Fruit fly (Drosophila melanogaster) whole organism, embryonic: ENCODE results near the gene CG33120.

Source experiments
- Bdp1 ChIP-seq: fragments of 200-800 bp; sonication (Bioruptor generic); optimal IDR thresholded peaks from 3 replicates; lab custom pipeline; 2016; ENCODE audit warnings: missing biosample characterization, missing genetic modification characterization
- Bgb ChIP-seq: fragments of 200-800 bp; sonication (Bioruptor generic); IDR thresholded peaks from 2 replicates; pipeline ENCODE4 v1.3.6; 2022; ENCODE audit warnings: missing biosample characterization, missing genetic modification characterization; ENCODE audit not compliant: partially characterized antibody
- C15 ChIP-seq: fragments of 200-800 bp; sonication (Bioruptor generic); IDR thresholded peaks from 3 replicates; pipeline ENCODE4 v1.3.6; 2022; ENCODE audit warnings: missing biosample characterization, missing genetic modification characterization
- CG10209 ChIP-seq: fragments of 200-800 bp; sonication (Bioruptor generic); optimal IDR thresholded peaks from 3 replicates; lab custom pipeline; 2017; ENCODE audit warnings: missing biosample characterization, mild to moderate bottlenecking, missing genetic modification characterization, missing genetic modification reagents
- CG10979 ChIP-seq: fragments of 200-800 bp; sonication (Bioruptor generic); optimal IDR thresholded peaks from 2 replicates; lab custom pipeline; 2018; ENCODE audit warnings: missing biosample characterization, mild to moderate bottlenecking, missing genetic modification characterization, moderate library complexity
- CG11247 ChIP-seq: fragments of 200-800 bp; sonication (Bioruptor generic); IDR thresholded peaks from 2 replicates; pipeline ENCODE4 v1.3.6; 2022; ENCODE audit warnings: missing biosample characterization, missing genetic modification characterization
- CG11456 ChIP-seq: fragments of 200-800 bp; sonication (Bioruptor generic); IDR thresholded peaks from 3 replicates; pipeline ENCODE4 v1.3.6; 2022; ENCODE audit warnings: missing biosample characterization, missing genetic modification characterization
- CG11723 ChIP-seq: fragments of 200-800 bp; sonication (Bioruptor generic); optimal IDR thresholded peaks from 2 replicates; lab custom pipeline; 2017; ENCODE audit warnings: missing biosample characterization, mild to moderate bottlenecking, missing genetic modification characterization
- CG12391 ChIP-seq: fragments of 200-800 bp; sonication (Bioruptor generic); optimal IDR thresholded peaks from 3 replicates; lab custom pipeline; 2018; ENCODE audit warnings: missing biosample characterization, mild to moderate bottlenecking, missing genetic modification characterization, moderate library complexity
- CG13624 ChIP-seq: fragments of 200-800 bp; sonication (Bioruptor generic); optimal IDR thresholded peaks from 2 replicates; lab custom pipeline; 2016; ENCODE audit warnings: missing biosample characterization, missing genetic modification characterization
- CG15479 ChIP-seq: fragments of 200-800 bp; sonication (Bioruptor generic); optimal IDR thresholded peaks from 3 replicates; lab custom pipeline; 2019; ENCODE audit warnings: missing biosample characterization, mild to moderate bottlenecking, missing genetic modification characterization, moderate library complexity
- CG16813 ChIP-seq: fragments of 200-800 bp; sonication (Bioruptor generic); IDR thresholded peaks from 3 replicates; pipeline ENCODE4 v1.3.6; 2022; ENCODE audit warnings: missing biosample characterization, missing genetic modification characterization; ENCODE audit not compliant: partially characterized antibody
- CG17186 ChIP-seq: fragments of 200-800 bp; sonication (Bioruptor generic); optimal IDR thresholded peaks from 3 replicates; lab custom pipeline; 2017; ENCODE audit warnings: missing biosample characterization, missing genetic modification reagents, missing genetic modification characterization
- CG17385 ChIP-seq: fragments of 200-800 bp; sonication (Bioruptor generic); optimal IDR thresholded peaks from 3 replicates; lab custom pipeline; 2018; ENCODE audit warnings: missing biosample characterization, mild to moderate bottlenecking, missing genetic modification characterization
- CG2875 ChIP-seq: fragments of 200-800 bp; sonication (Bioruptor generic); optimal IDR thresholded peaks from 2 replicates; lab custom pipeline; 2017; ENCODE audit warnings: missing biosample characterization, mild to moderate bottlenecking, missing genetic modification characterization, missing genetic modification reagents
- CG3281 ChIP-seq: fragments of 200-800 bp; sonication (Bioruptor generic); optimal IDR thresholded peaks from 3 replicates; lab custom pipeline; 2017; ENCODE audit warnings: missing biosample characterization, mild to moderate bottlenecking, missing genetic modification characterization
- CG6254 ChIP-seq: fragments of 200-800 bp; sonication (Bioruptor generic); optimal IDR thresholded peaks from 3 replicates; lab custom pipeline; 2017; ENCODE audit warnings: mild to moderate bottlenecking, missing biosample characterization, missing genetic modification reagents, missing genetic modification characterization
- CG6654 ChIP-seq: fragments of 200-800 bp; sonication (Bioruptor generic); optimal IDR thresholded peaks from 2 replicates; lab custom pipeline; 2017; ENCODE audit warnings: missing biosample characterization, mild to moderate bottlenecking, missing genetic modification characterization
- CG7372 ChIP-seq: fragments of 200-800 bp; sonication (Bioruptor generic); IDR thresholded peaks from 2 replicates; pipeline ENCODE4 v1.3.6; 2022; ENCODE audit warnings: missing biosample characterization, missing genetic modification characterization
- CG7786 ChIP-seq: fragments of 200-800 bp; sonication (Bioruptor generic); optimal IDR thresholded peaks from 2 replicates; lab custom pipeline; 2016; ENCODE audit warnings: missing biosample characterization, missing genetic modification characterization
- CG8290 ChIP-seq, 3 experiments: fragments of 200-800 bp; sonication (Bioruptor generic); optimal IDR thresholded peaks; 2 replicates each; lab custom pipeline; 2016 to 2019; ENCODE audit warnings: missing biosample characterization in 3 of 3, missing genetic modification characterization in 3 of 3, mild to moderate bottlenecking in 2 of 3, moderate library complexity in 1 of 3
- D19B ChIP-seq: fragments of 200-800 bp; sonication (Bioruptor generic); optimal IDR thresholded peaks from 2 replicates; lab custom pipeline; 2017; ENCODE audit warnings: missing biosample characterization, mild to moderate bottlenecking, missing genetic modification characterization
- Fer1 ChIP-seq: fragments of 200-800 bp; sonication (Bioruptor generic); optimal IDR thresholded peaks from 2 replicates; lab custom pipeline; 2017; ENCODE audit warnings: missing biosample characterization, mild to moderate bottlenecking, missing genetic modification characterization
- Fer3 ChIP-seq: fragments of 200-800 bp; sonication (Bioruptor generic); optimal IDR thresholded peaks from 2 replicates; lab custom pipeline; 2018; ENCODE audit warnings: missing biosample characterization, mild to moderate bottlenecking, missing genetic modification characterization, moderate library complexity
- Hmr ChIP-seq: fragments of 200-800 bp; sonication (Bioruptor generic); optimal IDR thresholded peaks from 3 replicates; lab custom pipeline; 2017; ENCODE audit warnings: mild to moderate bottlenecking, missing biosample characterization, missing genetic modification reagents, missing genetic modification characterization
- NfI ChIP-seq: fragments of 200-800 bp; sonication (Bioruptor generic); optimal IDR thresholded peaks from 3 replicates; lab custom pipeline; 2018; ENCODE audit warnings: missing biosample characterization, mild to moderate bottlenecking, missing genetic modification characterization, moderate library complexity
- Pdp1 ChIP-seq, 2 experiments: fragments of 200-800 bp; sonication (Bioruptor generic); optimal IDR thresholded peaks; 3 replicates each; lab custom pipeline; 2016; ENCODE audit warnings: missing biosample characterization in 2 of 2, missing genetic modification characterization in 2 of 2, mild to moderate bottlenecking in 1 of 2, moderate library complexity in 1 of 2
- Ssrp ChIP-seq: fragments of 200-800 bp; sonication (Bioruptor generic); optimal IDR thresholded peaks from 2 replicates; lab custom pipeline; 2018; ENCODE audit warnings: missing biosample characterization, mild to moderate bottlenecking, missing genetic modification characterization, moderate library complexity
- Tbp ChIP-seq: fragments of >200 bp; optimal IDR thresholded peaks from 2 replicates; lab custom pipeline; 2018; ENCODE audit warnings: missing biosample characterization, missing genetic modification characterization
- amos ChIP-seq: fragments of 200-800 bp; sonication (Bioruptor generic); IDR thresholded peaks from 2 replicates; pipeline ENCODE4 v1.3.6; 2022; ENCODE audit warnings: missing biosample characterization, missing genetic modification characterization; ENCODE audit not compliant: partially characterized antibody
- ara ChIP-seq: fragments of 200-800 bp; sonication (Bioruptor generic); IDR thresholded peaks from 2 replicates; pipeline ENCODE4 v1.3.6; 2022; ENCODE audit warnings: missing biosample characterization, missing genetic modification characterization
- ase ChIP-seq: fragments of 200-800 bp; sonication (Bioruptor generic); IDR thresholded peaks from 3 replicates; pipeline ENCODE4 v1.3.6; 2022; ENCODE audit warnings: missing biosample characterization, missing genetic modification characterization
- ato ChIP-seq: fragments of 200-800 bp; sonication (Bioruptor generic); IDR thresholded peaks from 2 replicates; pipeline ENCODE4 v1.3.6; 2022; ENCODE audit warnings: missing biosample characterization, missing genetic modification characterization; ENCODE audit not compliant: partially characterized antibody
- bcd ChIP-seq: fragments of 200-800 bp; sonication (Bioruptor generic); optimal IDR thresholded peaks from 2 replicates; lab custom pipeline; 2017; ENCODE audit warnings: missing biosample characterization, mild to moderate bottlenecking, missing genetic modification characterization
- dmrt11E ChIP-seq: fragments of 200-800 bp; sonication (Bioruptor generic); optimal IDR thresholded peaks from 3 replicates; lab custom pipeline; 2018; ENCODE audit warnings: missing biosample characterization, mild to moderate bottlenecking, missing genetic modification characterization, moderate library complexity
- fd3F ChIP-seq: fragments of 200-800 bp; sonication (Bioruptor generic); optimal IDR thresholded peaks from 2 replicates; lab custom pipeline; 2018; ENCODE audit warnings: missing biosample characterization, mild to moderate bottlenecking, missing genetic modification characterization, moderate library complexity
- fd64A ChIP-seq: fragments of 200-800 bp; sonication (Bioruptor generic); optimal IDR thresholded peaks from 3 replicates; lab custom pipeline; 2018; ENCODE audit warnings: missing biosample characterization, mild to moderate bottlenecking, missing genetic modification characterization
- gem ChIP-seq: fragments of 200-800 bp; sonication (Bioruptor generic); optimal IDR thresholded peaks from 2 replicates; lab custom pipeline; 2019; ENCODE audit warnings: missing biosample characterization, mild to moderate bottlenecking, missing genetic modification characterization, moderate library complexity
- org-1 ChIP-seq: fragments of 200-800 bp; sonication (Bioruptor generic); optimal IDR thresholded peaks from 2 replicates; lab custom pipeline; 2017; ENCODE audit warnings: missing biosample characterization, missing genetic modification characterization
- pnt ChIP-seq: fragments of 200-800 bp; sonication (Bioruptor generic); optimal IDR thresholded peaks from 3 replicates; lab custom pipeline; 2016; ENCODE audit warnings: missing biosample characterization, missing genetic modification characterization
- pum ChIP-seq: fragments of 200-800 bp; sonication (Bioruptor generic); optimal IDR thresholded peaks from 2 replicates; lab custom pipeline; 2016; ENCODE audit warnings: missing biosample characterization, missing genetic modification characterization
- rib ChIP-seq: fragments of 200-800 bp; sonication (Bioruptor generic); IDR thresholded peaks from 2 replicates; pipeline ENCODE4 v1.3.6; 2022; ENCODE audit warnings: missing biosample characterization, missing genetic modification characterization
- schlank ChIP-seq: fragments of 200-800 bp; sonication (Bioruptor generic); optimal IDR thresholded peaks from 2 replicates; lab custom pipeline; 2018; ENCODE audit warnings: missing biosample characterization, mild to moderate bottlenecking, missing genetic modification characterization
- sens-2 ChIP-seq: fragments of 200-800 bp; sonication (Bioruptor generic); IDR thresholded peaks from 2 replicates; pipeline ENCODE4 v1.3.6; 2022; ENCODE audit warnings: missing biosample characterization, missing genetic modification characterization
- seq ChIP-seq: fragments of 200-800 bp; sonication (Bioruptor generic); IDR thresholded peaks from 2 replicates; pipeline ENCODE4 v1.3.6; 2022; ENCODE audit warnings: missing biosample characterization, missing genetic modification characterization
- slbo ChIP-seq: fragments of 200-800 bp; sonication (Bioruptor generic); IDR thresholded peaks from 2 replicates; pipeline ENCODE4 v1.3.6; 2022; ENCODE audit warnings: missing biosample characterization, missing genetic modification characterization
- sr ChIP-seq: fragments of 200-800 bp; sonication (Bioruptor generic); IDR thresholded peaks from 3 replicates; pipeline ENCODE4 v1.3.6; 2022; ENCODE audit warnings: missing biosample characterization, missing genetic modification characterization
- sug ChIP-seq: fragments of 200-800 bp; optimal IDR thresholded peaks from 2 replicates; lab custom pipeline; 2019; ENCODE audit warnings: missing biosample characterization, mild to moderate bottlenecking, missing genetic modification characterization, moderate library complexity
- tio ChIP-seq: fragments of 200-800 bp; sonication (Bioruptor generic); optimal IDR thresholded peaks from 2 replicates; lab custom pipeline; 2017; ENCODE audit warnings: missing biosample characterization, missing genetic modification characterization, inconsistent platforms
- wdn ChIP-seq: fragments of 200-800 bp; sonication (Bioruptor generic); IDR thresholded peaks from 2 replicates; pipeline ENCODE4 v1.3.6; 2022; ENCODE audit warnings: missing biosample characterization, missing genetic modification characterization

The CG33120 gene

DNA sequence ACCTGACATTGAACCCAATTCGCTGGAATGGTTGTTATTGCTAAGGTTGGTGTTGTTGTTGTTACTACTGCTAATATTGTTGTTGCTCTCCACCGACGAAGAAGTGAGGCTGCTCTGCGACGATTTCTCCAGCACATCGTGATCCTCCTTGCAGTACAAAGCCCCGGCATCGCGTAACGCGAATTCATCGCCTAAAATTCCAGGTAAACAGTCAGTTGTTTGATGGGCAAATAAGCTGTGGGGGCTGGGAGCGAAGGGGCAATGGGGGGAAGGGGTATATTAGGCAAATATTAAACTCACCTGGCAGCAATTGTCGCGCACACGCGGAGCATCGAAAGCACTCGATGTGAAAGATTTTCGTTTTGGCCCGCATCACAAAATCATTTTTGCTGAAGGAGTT, 19.7 kb upstream of the CG33120 start (continued):
- TF ChIP-seq CG6254 (GFP tag; lab: Kevin White, UChicago) = no peak
- TF ChIP-seq CG2875 = peak; percentile 4
- no peak for TF ChIP-seq CG8290 (GFP tag; optimal IDR thresholded peaks at IDR 0.05; lab: Kevin White, UChicago)
- peak in 1 of 2 experiments; percentile 70 for TF ChIP-seq CG8290 (tag; optimal IDR thresholded peaks at IDR 0.05; lab: Kevin White, UChicago)
- TF ChIP-seq CG17385 = no peak
- no peak for TF ChIP-seq CG7786 (GFP tag; lab: Kevin White, UChicago)
- TF ChIP-seq pnt (GFP tag; lab: Kevin White, UChicago) = no peak
- TF ChIP-seq CG10209 (GFP tag; lab: Kevin White, UChicago) = peak; percentile 32
- no peak for TF ChIP-seq Bgb
- TF ChIP-seq bcd (GFP tag; lab: Kevin White, UChicago) = peak; percentile 22
- no peak for TF ChIP-seq CG17186
- TF ChIP-seq dmrt11E (tag; lab: Kevin White, UChicago) = no peak
- no peak for TF ChIP-seq tio (GFP tag; lab: Kevin White, UChicago)
- TF ChIP-seq D19B (GFP tag; lab: Kevin White, UChicago) = no peak
- no peak for TF ChIP-seq NfI
- peak; percentile 30 for TF ChIP-seq schlank (tag; lab: Kevin White, UChicago)
- no peak for TF ChIP-seq CG3281 (GFP tag; lab: Kevin White, UChicago)
- TF ChIP-seq Tbp = no peak
- TF ChIP-seq sens-2 (GFP tag; lab: Robert Waterston, UW) = no peak
- TF ChIP-seq fd64A (GFP tag; lab: Kevin White, UChicago) = no peak
- no peak for TF ChIP-seq Fer3
- no peak for TF ChIP-seq CG7372 (GFP tag; lab: Robert Waterston, UW)
- no peak for TF ChIP-seq CG6654 (GFP tag; lab: Kevin White, UChicago)
- TF ChIP-seq pum = no peak
- TF ChIP-seq gem = peak; percentile 2
- no peak for TF ChIP-seq CG16813 (GFP tag; lab: Robert Waterston, UW)
- TF ChIP-seq CG12391 (tag; lab: Kevin White, UChicago) = no peak
- TF ChIP-seq sug (tag; lab: Kevin White, UChicago) = no peak
- TF ChIP-seq ara = no peak
- no peak for TF ChIP-seq CG10979
- no peak for TF ChIP-seq rib (GFP tag; lab: Robert Waterston, UW)
- no peak for TF ChIP-seq ase (GFP tag; lab: Robert Waterston, UW)
- peak; percentile 51; the same call in 1 of the 2 replicates for TF ChIP-seq CG11247 (GFP tag; lab: Robert Waterston, UW)
- 0 out of 3 replicates have a peak, but pooled peaks have one; percentile 14 for TF ChIP-seq sr
- TF ChIP-seq Hmr (GFP tag; lab: Kevin White, UChicago) = peak; percentile 34
- no peak for TF ChIP-seq Bdp1 (GFP tag; lab: Kevin White, UChicago)
- TF ChIP-seq Pdp1 (GFP tag; optimal IDR thresholded peaks at IDR 0.05; lab: Kevin White, UChicago) = no peak
- no peak for TF ChIP-seq fd3F (GFP tag; lab: Kevin White, UChicago)
- no peak for TF ChIP-seq CG15479
- TF ChIP-seq CG11723 = no peak
- no peak for TF ChIP-seq C15 (GFP tag; lab: Robert Waterston, UW)
- TF ChIP-seq slbo (GFP tag; lab: Robert Waterston, UW) = peak; percentile 33; the same call in 1 of the 2 replicates
- TF ChIP-seq org-1 = no peak
- TF ChIP-seq Ssrp (tag; lab: Kevin White, UChicago) = no peak
- TF ChIP-seq seq (GFP tag; lab: Robert Waterston, UW) = 0 out of 2 replicates have a peak, but pooled peaks have one; percentile 8
- no peak for TF ChIP-seq Fer1
- no peak for TF ChIP-seq amos (GFP tag; lab: Robert Waterston, UW)
- no peak for TF ChIP-seq ato
- TF ChIP-seq wdn (GFP tag; lab: Robert Waterston, UW) = peak; percentile 16; the same call in 1 of the 2 replicates
- TF ChIP-seq CG13624 = no peak
- TF ChIP-seq CG11456 (GFP tag; lab: Robert Waterston, UW) = peak; percentile 50; the same call in 1 of the 3 replicates
